Fruit fly (Drosophila melanogaster): Measurements from ENCODE around the gene CG32219.

CG32219 gene

DNA sequence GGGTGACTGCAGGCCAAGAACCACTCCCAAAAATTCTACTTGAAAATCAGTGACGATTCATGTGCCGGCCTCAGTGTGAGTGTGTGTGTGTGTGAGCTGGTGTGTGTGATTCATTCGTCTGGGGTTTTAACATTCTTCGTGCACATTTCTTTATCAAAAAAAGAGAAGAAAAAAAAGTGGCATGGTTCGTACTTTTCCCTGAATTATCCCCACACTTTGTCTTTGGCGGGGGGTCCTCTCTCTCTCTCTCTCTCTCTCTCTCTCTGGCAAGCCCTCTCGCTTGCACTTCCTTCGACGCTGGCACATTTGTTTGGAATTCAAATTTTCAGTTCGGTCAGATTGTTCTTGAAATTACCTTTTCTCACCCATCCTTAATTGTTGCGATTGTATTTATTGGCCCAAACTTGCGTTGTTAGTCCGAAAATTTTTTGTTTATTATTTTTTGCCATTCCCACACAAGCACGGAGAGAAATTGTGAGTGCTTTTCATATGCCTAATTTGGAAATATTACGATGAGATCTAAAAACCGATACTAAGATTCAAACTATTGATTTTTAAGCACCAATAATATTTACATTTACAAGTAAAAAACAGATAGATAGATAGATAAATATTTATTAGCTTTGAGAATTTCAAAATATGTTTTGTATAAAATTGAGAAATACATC, 21.8 kb downstream of the CG32219 start:
- no peak for TF ChIP-seq CG8478 (optimal IDR thresholded peaks at IDR 0.05)
- TF ChIP-seq usp (GFP tag; optimal IDR thresholded peaks at IDR 0.05): no peak

DNA sequence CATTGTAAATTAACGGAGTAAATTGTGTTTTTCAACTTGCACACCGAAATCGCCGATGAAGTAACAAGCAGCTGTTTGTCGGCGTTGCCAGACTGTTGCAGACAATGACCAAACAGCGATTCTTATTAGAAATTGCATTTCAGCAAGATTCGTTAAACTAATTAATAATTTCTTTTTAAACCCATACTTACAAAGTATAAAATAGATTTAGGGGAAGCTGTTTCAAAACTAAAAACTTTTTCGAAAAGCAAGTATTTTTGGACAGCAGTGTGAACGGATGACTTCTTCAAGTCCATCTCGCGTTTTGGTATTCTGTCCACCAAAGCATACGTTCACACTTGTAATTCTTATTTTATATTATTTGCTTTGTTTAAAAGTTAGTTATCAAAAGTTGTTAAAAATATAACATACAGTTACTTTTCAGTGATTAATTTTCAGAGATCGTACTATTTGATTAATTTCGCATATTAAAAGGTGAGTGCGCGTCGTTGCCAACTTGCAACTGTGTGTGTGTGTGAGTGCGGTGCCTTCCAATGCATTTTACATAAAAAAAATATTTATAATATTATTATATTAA, 22.4 kb downstream of the CG32219 start, which contains the start of the genes CG8004 and RhoGDI:
Gene CG8004 (minus strand): TSS at position 74 of the 577 bp plus-strand sequence.
Gene RhoGDI (plus strand): TSS at position 309 of the 577 bp plus-strand sequence.
- TF ChIP-seq Dll (optimal IDR thresholded peaks at IDR 0.05) (no peak), pan (optimal IDR thresholded peaks at IDR 0.05) (no peak), usp (GFP tag; optimal IDR thresholded peaks at IDR 0.05) (no peak), EcR (GFP tag; optimal IDR thresholded peaks at IDR 0.05) (no peak), psq (optimal IDR thresholded peaks at IDR 0.05) (no peak), CG8478 (optimal IDR thresholded peaks at IDR 0.05) (no peak)

DNA sequence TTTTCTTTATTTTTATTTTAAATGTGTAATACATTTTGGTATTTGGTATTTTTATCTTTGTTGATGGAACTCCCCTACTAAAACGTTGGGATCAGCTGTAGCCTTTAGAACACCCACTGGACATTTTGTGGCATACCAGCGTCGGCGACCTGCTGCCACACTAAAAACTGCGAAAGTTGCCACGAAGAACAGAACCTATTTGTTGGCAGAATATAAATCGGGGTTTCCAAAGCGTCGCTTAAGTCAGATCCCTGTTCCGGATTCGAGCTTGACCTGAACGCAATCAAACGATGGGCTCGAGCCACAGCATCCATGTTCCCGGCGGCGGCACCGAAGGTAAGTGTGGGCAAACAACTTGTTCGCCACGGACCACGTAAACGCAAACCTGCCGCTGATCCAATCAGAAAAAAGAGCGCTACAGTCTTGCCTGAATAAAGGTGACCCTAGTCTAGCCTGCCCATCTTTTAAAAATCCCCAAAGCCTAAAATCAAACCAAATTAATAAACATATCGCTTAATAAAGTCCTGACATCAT, 26.1 kb downstream of the CG32219 start, which contains the start of gene Grasp65:
Gene Grasp65 (plus strand): TSS at position 173 of the 534 bp plus-strand sequence.
- no peak for TF ChIP-seq CG8478 (optimal IDR thresholded peaks at IDR 0.05)
- TF ChIP-seq psq (optimal IDR thresholded peaks at IDR 0.05): no peak
- TF ChIP-seq usp (GFP tag; optimal IDR thresholded peaks at IDR 0.05): no peak
- TF ChIP-seq EcR (GFP tag; optimal IDR thresholded peaks at IDR 0.05): no peak
- no peak for TF ChIP-seq pan (optimal IDR thresholded peaks at IDR 0.05)
- TF ChIP-seq Dll (optimal IDR thresholded peaks at IDR 0.05): no peak

DNA sequence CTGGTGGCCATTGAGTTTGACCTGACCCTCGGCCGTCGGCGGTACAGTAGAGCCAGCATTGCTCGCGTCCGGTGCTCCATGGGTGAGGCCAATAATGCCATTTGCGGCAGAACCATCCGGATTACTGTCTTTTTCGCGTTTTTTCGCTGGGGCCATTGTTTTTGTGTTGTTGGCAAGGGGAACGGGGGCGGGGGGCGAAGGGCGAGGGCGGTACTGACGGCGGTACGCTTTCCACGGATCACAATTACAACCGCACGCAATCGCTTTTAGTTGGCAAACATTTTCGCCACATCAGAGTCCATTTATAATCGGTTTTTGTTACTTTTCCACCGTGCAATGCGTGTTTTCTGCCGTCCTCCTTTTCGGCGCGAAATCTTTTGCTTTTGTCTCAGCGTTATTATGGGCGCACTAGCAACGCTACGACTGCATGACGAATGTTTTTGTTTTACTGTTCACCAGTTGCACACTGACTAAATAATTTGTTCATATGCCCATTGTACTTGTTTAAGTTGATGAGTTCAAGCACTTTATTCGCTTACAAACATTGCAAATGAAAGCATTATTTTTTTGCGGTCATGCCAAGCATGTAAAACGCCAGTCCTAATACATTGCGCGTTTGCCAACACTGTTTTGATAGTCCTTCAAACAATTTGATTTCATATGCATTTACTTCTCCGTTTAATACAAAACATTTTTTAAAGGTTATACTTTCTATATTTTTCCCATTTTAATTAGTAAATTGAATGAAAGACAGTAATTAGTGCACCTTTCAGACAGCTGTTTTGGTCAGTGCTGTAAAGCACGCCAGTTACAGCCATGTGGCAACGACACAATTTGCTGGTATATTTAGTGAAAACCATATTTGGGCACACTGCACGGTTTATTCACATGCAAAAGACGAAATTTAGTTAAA, 27.8 kb downstream of the CG32219 start, which contains the start of gene Pfdn6:
Gene Pfdn6 (plus strand): TSS at position 839 of the 913 bp plus-strand sequence.
- no peak for TF ChIP-seq psq (optimal IDR thresholded peaks at IDR 0.05)
- TF ChIP-seq Dll (optimal IDR thresholded peaks at IDR 0.05): no peak
- no peak for TF ChIP-seq CG8478 (optimal IDR thresholded peaks at IDR 0.05)
- no peak for TF ChIP-seq EcR (GFP tag; optimal IDR thresholded peaks at IDR 0.05)
- no peak for TF ChIP-seq usp (GFP tag; optimal IDR thresholded peaks at IDR 0.05)
- TF ChIP-seq pan (optimal IDR thresholded peaks at IDR 0.05): no peak

DNA sequence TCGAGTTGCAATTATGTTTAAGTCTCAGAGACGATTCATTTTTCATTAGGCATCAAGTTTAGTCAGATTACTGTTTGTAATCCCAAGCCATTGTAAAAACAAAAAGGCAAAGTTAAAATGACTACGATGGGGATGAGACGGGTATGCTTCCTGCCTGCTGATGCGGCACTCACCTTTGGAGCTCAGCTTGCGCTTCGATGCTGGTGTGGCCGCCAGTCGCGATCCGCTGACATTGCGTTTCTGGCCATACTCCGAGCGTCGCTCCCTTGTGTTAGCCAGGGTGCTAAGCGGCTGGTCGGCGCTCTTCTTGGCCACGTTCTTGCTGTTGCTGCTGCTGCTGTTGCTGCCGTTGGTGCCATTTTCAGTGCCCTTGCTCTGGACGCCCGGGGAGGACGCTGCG, 31.0 kb downstream of the CG32219 start:
- TF ChIP-seq CG8478 (optimal IDR thresholded peaks at IDR 0.05): no peak
- no peak for TF ChIP-seq psq (optimal IDR thresholded peaks at IDR 0.05)
- TF ChIP-seq Dll (optimal IDR thresholded peaks at IDR 0.05): no peak
- no peak for TF ChIP-seq usp (GFP tag; optimal IDR thresholded peaks at IDR 0.05)
- TF ChIP-seq pan (optimal IDR thresholded peaks at IDR 0.05): no peak
- no peak for TF ChIP-seq EcR (GFP tag; optimal IDR thresholded peaks at IDR 0.05)

DNA sequence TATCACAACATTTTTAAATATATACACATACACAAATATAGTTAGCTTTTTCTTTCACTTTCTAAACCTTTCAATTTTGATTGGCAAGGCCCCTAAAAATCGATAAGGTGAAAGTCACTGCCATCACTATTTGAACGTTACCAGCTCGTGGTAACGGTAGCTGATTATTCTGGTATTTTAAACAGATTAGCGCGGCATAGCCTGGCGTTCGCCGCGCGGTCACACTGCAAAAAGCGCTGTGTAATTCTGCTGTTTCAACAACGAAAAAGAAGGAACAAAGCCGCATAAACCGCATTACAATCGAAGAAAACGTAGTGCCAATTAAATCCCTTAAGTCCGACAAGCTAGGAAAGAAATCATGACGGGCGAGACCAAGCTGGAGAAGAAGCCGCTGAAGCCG, 36.1 kb downstream of the CG32219 start, which contains the start of gene Rpn1:
Gene Rpn1 (plus strand): TSS at position 219 of the 400 bp plus-strand sequence.
- TF ChIP-seq psq (optimal IDR thresholded peaks at IDR 0.05) (no peak), CG8478 (optimal IDR thresholded peaks at IDR 0.05) (no peak), pan (optimal IDR thresholded peaks at IDR 0.05) (no peak)

DNA sequence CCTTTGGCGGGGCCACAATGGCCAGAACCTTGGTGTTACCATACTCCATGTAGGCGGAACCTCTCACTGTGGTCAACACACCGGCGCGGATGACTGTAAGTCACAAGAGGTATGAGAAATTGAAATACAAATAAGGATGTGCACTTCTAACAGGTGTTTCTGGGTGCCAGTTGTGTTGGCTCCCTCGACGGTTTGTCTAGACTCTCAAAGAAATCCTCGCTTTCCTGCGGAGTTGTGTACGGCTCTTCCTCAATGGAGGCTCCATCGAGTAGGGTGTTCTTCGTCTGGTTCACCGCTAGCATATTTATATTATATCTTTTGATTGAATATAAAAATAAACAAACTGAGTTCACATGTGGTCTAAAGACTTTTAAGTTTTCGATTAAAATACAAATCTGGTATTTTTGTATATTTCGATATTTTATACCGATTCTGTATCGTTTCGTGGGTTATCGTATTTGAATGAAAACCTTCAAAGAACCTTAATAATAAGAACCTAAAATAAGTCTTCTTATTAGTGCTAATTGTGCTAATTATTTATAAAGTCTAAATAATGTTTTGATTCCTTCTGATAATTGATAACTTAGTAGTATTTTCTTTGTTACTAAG, 37.5 kb downstream of the CG32219 start, which contains the start of gene Mtr3:
Gene Mtr3 (minus strand): TSS at position 388 of the 609 bp plus-strand sequence.
- no peak for TF ChIP-seq CG8478 (optimal IDR thresholded peaks at IDR 0.05)
- TF ChIP-seq psq (optimal IDR thresholded peaks at IDR 0.05): no peak
- no peak for TF ChIP-seq usp (GFP tag; optimal IDR thresholded peaks at IDR 0.05)
- TF ChIP-seq Dll (optimal IDR thresholded peaks at IDR 0.05): no peak
- TF ChIP-seq pan (optimal IDR thresholded peaks at IDR 0.05): no peak
- no peak for TF ChIP-seq EcR (GFP tag; optimal IDR thresholded peaks at IDR 0.05)

DNA sequence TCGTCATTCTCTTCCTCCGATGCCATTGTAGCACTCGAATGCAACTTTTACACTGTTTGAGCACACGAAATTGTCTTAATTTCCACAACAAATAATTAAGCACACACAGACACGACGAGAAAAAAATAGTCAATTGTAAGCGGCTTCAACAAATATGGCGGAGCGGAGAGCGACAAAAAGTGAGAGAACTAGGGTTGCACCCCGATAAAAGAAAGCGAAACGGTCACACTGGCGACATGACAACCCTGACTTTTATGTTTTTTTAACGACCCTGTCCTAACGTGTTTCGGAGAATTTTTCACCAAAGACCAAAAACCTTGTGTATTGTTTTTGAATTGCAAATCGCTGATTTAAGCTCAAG, 40.9 kb downstream of the CG32219 start, which contains the start of the genes Mi-2 and Prp3:
Gene Mi-2 (minus strand): TSS at position 162 of the 361 bp plus-strand sequence.
Gene Prp3 (plus strand): TSS at position 247 of the 361 bp plus-strand sequence.
- no peak for TF ChIP-seq psq (optimal IDR thresholded peaks at IDR 0.05)
- TF ChIP-seq Dll (optimal IDR thresholded peaks at IDR 0.05): no peak
- no peak for TF ChIP-seq CG8478 (optimal IDR thresholded peaks at IDR 0.05)
- TF ChIP-seq pan (optimal IDR thresholded peaks at IDR 0.05): no peak
- TF ChIP-seq EcR (GFP tag; optimal IDR thresholded peaks at IDR 0.05): no peak
- no peak for TF ChIP-seq usp (GFP tag; optimal IDR thresholded peaks at IDR 0.05)

DNA sequence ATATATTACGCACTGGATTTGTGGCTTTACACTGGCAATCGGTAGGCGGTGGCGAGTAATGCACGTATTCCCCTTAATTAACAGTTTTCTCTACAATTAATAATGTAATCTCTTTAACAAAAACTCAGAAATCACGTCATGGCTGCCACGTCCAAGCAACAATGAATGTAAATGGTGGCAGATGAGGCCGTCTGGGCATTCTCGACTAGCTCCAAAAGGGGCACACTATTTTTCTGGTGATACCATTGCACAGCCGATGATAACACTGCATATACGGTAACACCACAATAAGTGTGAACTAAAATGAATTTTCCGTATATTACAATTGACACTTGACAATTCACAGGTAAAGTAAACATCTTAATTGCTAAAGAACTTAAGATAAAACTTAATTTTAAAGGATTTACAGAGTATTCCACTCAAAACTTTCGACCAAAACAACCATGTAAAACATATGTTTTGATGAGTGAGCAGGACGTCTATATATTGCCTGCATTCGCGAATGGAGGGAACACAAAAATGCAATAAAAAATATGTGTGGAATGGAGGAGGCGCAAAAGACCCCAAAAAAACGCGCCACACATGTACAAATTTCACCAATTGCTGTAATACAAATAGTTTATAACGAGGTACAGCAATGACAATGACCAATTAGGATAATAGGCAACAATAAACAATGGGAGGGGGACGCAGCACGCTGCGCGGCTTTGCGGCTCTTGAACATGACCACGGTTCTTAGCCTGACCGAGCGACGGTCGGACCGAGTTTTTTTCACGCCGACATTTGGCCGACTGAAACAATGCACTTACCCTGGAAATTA, 41.5 kb downstream of the CG32219 start:
- no peak for TF ChIP-seq psq (optimal IDR thresholded peaks at IDR 0.05)
- TF ChIP-seq Dll (optimal IDR thresholded peaks at IDR 0.05): no peak
- no peak for TF ChIP-seq pan (optimal IDR thresholded peaks at IDR 0.05)
- TF ChIP-seq CG8478 (optimal IDR thresholded peaks at IDR 0.05): no peak
- no peak for TF ChIP-seq usp (GFP tag; optimal IDR thresholded peaks at IDR 0.05)
- TF ChIP-seq EcR (GFP tag; optimal IDR thresholded peaks at IDR 0.05): no peak
